Worm (Caenorhabditis elegans) whole organism, young adult: ENCODE data around the gene fask-1.

ENCODE experiments used
- B0035.1 ChIP-seq: sonication (generic microtip); optimal IDR thresholded peaks from 2 replicates; lab custom pipeline; 2016; ENCODE audit warnings: missing genetic modification characterization, mild to moderate bottlenecking, missing compliant biosample characterization, missing genotype, missing genetic modification reagents
- B0336.3 ChIP-seq: fragments of 200-800 bp; sonication (Bioruptor generic); IDR thresholded peaks from 2 replicates; pipeline ENCODE4 v1.3.6; 2022; ENCODE audit warnings: missing genetic modification characterization, missing compliant biosample characterization
- C06A6.2 ChIP-seq: fragments of 200-800 bp; sonication (Bioruptor generic); conservative IDR thresholded peaks from 2 replicates; pipeline ENCODE4 v1.3.6; 2022; ENCODE audit warnings: missing genetic modification characterization, missing compliant biosample characterization
- F10E7.11 ChIP-seq: sonication (generic microtip); optimal IDR thresholded peaks from 2 replicates; lab custom pipeline; 2017; ENCODE audit warnings: mild to moderate bottlenecking, missing genetic modification characterization, moderate library complexity, missing compliant biosample characterization
- F22D6.2 ChIP-seq: sonication (generic microtip); optimal IDR thresholded peaks from 2 replicates; lab custom pipeline; 2016; ENCODE audit warnings: mild to moderate bottlenecking, missing genetic modification characterization, missing compliant biosample characterization
- F39B2.1 ChIP-seq: fragments of 200-800 bp; sonication (Bioruptor generic); IDR thresholded peaks from 2 replicates; pipeline ENCODE4 v1.3.6; 2022; ENCODE audit warnings: missing genetic modification reagents, missing genetic modification characterization, missing compliant biosample characterization
- F49E8.2 ChIP-seq: sonication (generic microtip); optimal IDR thresholded peaks from 3 replicates; lab custom pipeline; 2017; ENCODE audit warnings: missing genetic modification characterization, mild to moderate bottlenecking, missing compliant biosample characterization, antibody characterized with exemption, moderate library complexity; ENCODE audit not compliant: insufficient read depth
- F57C9.4 ChIP-seq: sonication (generic microtip); optimal IDR thresholded peaks from 2 replicates; lab custom pipeline; 2017; ENCODE audit warnings: mild to moderate bottlenecking, missing genetic modification characterization, missing compliant biosample characterization
- T26A5.8 ChIP-seq: sonication (generic microtip); optimal IDR thresholded peaks from 2 replicates; lab custom pipeline; 2016; ENCODE audit warnings: missing genetic modification characterization, missing compliant biosample characterization
- Y53F4B.3 ChIP-seq: fragments of 200-800 bp; sonication (Bioruptor generic); IDR thresholded peaks from 2 replicates; pipeline ENCODE4 v1.3.6; 2022; ENCODE audit warnings: missing genetic modification reagents, missing genetic modification characterization, missing compliant biosample characterization
- aptf-2 ChIP-seq: fragments of 200-800 bp; sonication (Bioruptor generic); conservative IDR thresholded peaks from 2 replicates; pipeline ENCODE4 v1.3.6; 2022; ENCODE audit warnings: missing genetic modification reagents, missing genetic modification characterization, missing compliant biosample characterization
- athp-1 ChIP-seq: sonication (generic microtip); optimal IDR thresholded peaks from 2 replicates; lab custom pipeline; 2017; ENCODE audit warnings: mild to moderate bottlenecking, missing genetic modification characterization, missing compliant biosample characterization
- attf-6 ChIP-seq: fragments of 200-800 bp; sonication (Bioruptor generic); IDR thresholded peaks from 2 replicates; pipeline ENCODE4 v1.3.6; 2022; ENCODE audit warnings: missing genetic modification reagents, missing genetic modification characterization, missing compliant biosample characterization
- ccch-3 ChIP-seq: fragments of 200-800 bp; sonication (Bioruptor generic); optimal IDR thresholded peaks from 2 replicates; lab custom pipeline; 2018; ENCODE audit warnings: mild to moderate bottlenecking, missing genetic modification characterization, missing compliant biosample characterization
- ceh-100 ChIP-seq: fragments of 200-800 bp; sonication (Bioruptor generic); IDR thresholded peaks from 2 replicates; pipeline ENCODE4 v1.3.6; 2022; ENCODE audit warnings: missing genetic modification reagents, missing genetic modification characterization, missing compliant biosample characterization
- ceh-91 ChIP-seq: fragments of 200-800 bp; sonication (Bioruptor generic); IDR thresholded peaks from 2 replicates; pipeline ENCODE4 v1.3.6; 2022; ENCODE audit warnings: missing genetic modification reagents, missing genetic modification characterization, missing compliant biosample characterization
- chd-7 ChIP-seq: sonication (generic microtip); optimal IDR thresholded peaks from 2 replicates; lab custom pipeline; 2016; ENCODE audit warnings: mild to moderate bottlenecking, missing genetic modification characterization, moderate library complexity, missing compliant biosample characterization
- die-1 ChIP-seq: sonication (generic microtip); optimal IDR thresholded peaks from 2 replicates; lab custom pipeline; 2016; ENCODE audit warnings: missing genotype, mild to moderate bottlenecking, missing genetic modification characterization, missing compliant biosample characterization
- dox-1 ChIP-seq: fragments of 200-800 bp; sonication (Bioruptor generic); IDR thresholded peaks from 2 replicates; pipeline ENCODE4 v1.3.6; 2022; ENCODE audit warnings: missing genetic modification reagents, missing genetic modification characterization, missing compliant biosample characterization
- dpff-1 ChIP-seq: sonication (generic microtip); optimal IDR thresholded peaks from 2 replicates; lab custom pipeline; 2017; ENCODE audit warnings: mild to moderate bottlenecking, missing genetic modification characterization, missing compliant biosample characterization
- egl-44 ChIP-seq: fragments of 200-800 bp; sonication (Bioruptor generic); IDR thresholded peaks from 2 replicates; pipeline ENCODE4 v1.3.6; 2022; ENCODE audit warnings: missing genetic modification reagents, missing genetic modification characterization, missing compliant biosample characterization
- him-1 ChIP-seq: sonication (generic microtip); optimal IDR thresholded peaks from 2 replicates; lab custom pipeline; 2016; ENCODE audit warnings: missing genotype, missing genetic modification reagents, missing genetic modification characterization, missing compliant biosample characterization
- hsf-1 ChIP-seq: fragments of 200-800 bp; sonication (Bioruptor generic); IDR thresholded peaks from 2 replicates; pipeline ENCODE4 v1.3.6; 2022; ENCODE audit warnings: missing genetic modification reagents, missing genetic modification characterization, missing compliant biosample characterization
- lag-1 ChIP-seq: fragments of 200-800 bp; sonication (Bioruptor generic); IDR thresholded peaks from 2 replicates; pipeline ENCODE4 v1.3.6; 2022; ENCODE audit warnings: missing genetic modification reagents, missing genetic modification characterization, missing compliant biosample characterization
- let-526 ChIP-seq: fragments of 200-800 bp; sonication (Bioruptor generic); IDR thresholded peaks from 2 replicates; pipeline ENCODE4 v1.3.6; 2022; ENCODE audit warnings: missing genetic modification reagents, missing genetic modification characterization, missing compliant biosample characterization
- lin-54 ChIP-seq: fragments of 200-800 bp; sonication (Bioruptor generic); optimal IDR thresholded peaks from 2 replicates; lab custom pipeline; 2018; ENCODE audit warnings: mild to moderate bottlenecking, missing genetic modification characterization, missing compliant biosample characterization
- mxl-1 ChIP-seq: sonication (generic microtip); optimal IDR thresholded peaks from 2 replicates; lab custom pipeline; 2016; ENCODE audit warnings: missing genetic modification characterization, missing compliant biosample characterization
- nfya-1 ChIP-seq: sonication (generic microtip); optimal IDR thresholded peaks from 2 replicates; lab custom pipeline; 2017; ENCODE audit warnings: antibody characterized with exemption, missing compliant biosample characterization, missing genetic modification characterization, borderline replicate concordance; ENCODE audit not compliant: insufficient read depth
- nhr-27 ChIP-seq: fragments of 200-800 bp; sonication (Bioruptor generic); optimal IDR thresholded peaks from 2 replicates; lab custom pipeline; 2018; ENCODE audit warnings: mild to moderate bottlenecking, missing genetic modification characterization, moderate library complexity, missing compliant biosample characterization
- nhr-80 ChIP-seq: sonication (generic microtip); optimal IDR thresholded peaks from 2 replicates; lab custom pipeline; 2016; ENCODE audit warnings: missing genetic modification characterization, missing compliant biosample characterization
- nhr-90 ChIP-seq: sonication (generic microtip); optimal IDR thresholded peaks from 2 replicates; lab custom pipeline; 2016; ENCODE audit warnings: missing genotype, mild to moderate bottlenecking, missing genetic modification characterization, missing compliant biosample characterization
- pbrm-1 ChIP-seq: fragments of 200-800 bp; sonication (Bioruptor generic); IDR thresholded peaks from 2 replicates; pipeline ENCODE4 v1.3.6; 2022; ENCODE audit warnings: missing genetic modification reagents, missing genetic modification characterization, missing compliant biosample characterization
- pha-4 ChIP-seq: fragments of 150-350 bp; sonication (generic microtip); optimal IDR thresholded peaks from 2 replicates; lab custom pipeline; 2014; ENCODE audit warnings: missing biosample characterization, missing genetic modification reagents, missing genetic modification characterization
- sea-2 ChIP-seq: fragments of 200-800 bp; sonication (Bioruptor generic); IDR thresholded peaks from 2 replicates; pipeline ENCODE4 v1.3.6; 2022; ENCODE audit warnings: missing genetic modification characterization, missing compliant biosample characterization
- snpc-3.4 ChIP-seq: sonication (generic microtip); optimal IDR thresholded peaks from 2 replicates; lab custom pipeline; 2017; ENCODE audit warnings: missing genetic modification characterization, mild to moderate bottlenecking, missing compliant biosample characterization, antibody characterized with exemption, moderate library complexity, missing genotype, missing genetic modification reagents
- somi-1 ChIP-seq: fragments of 200-800 bp; sonication (Bioruptor generic); optimal IDR thresholded peaks from 2 replicates; lab custom pipeline; 2018; ENCODE audit warnings: mild to moderate bottlenecking, missing genetic modification characterization, missing compliant biosample characterization
- unc-130 ChIP-seq: sonication (generic microtip); optimal IDR thresholded peaks from 2 replicates; lab custom pipeline; 2016; ENCODE audit warnings: missing genetic modification reagents, missing genetic modification characterization, missing compliant biosample characterization
- xnd-1 ChIP-seq: sonication (generic microtip); optimal IDR thresholded peaks from 2 replicates; lab custom pipeline; 2016; ENCODE audit warnings: missing genotype, missing genetic modification reagents, missing genetic modification characterization, missing compliant biosample characterization
- zfh-2 ChIP-seq: fragments of 200-800 bp; sonication (Bioruptor generic); conservative IDR thresholded peaks from 2 replicates; pipeline ENCODE4 v1.3.6; 2022; ENCODE audit warnings: missing genetic modification reagents, missing genetic modification characterization, missing compliant biosample characterization
- ztf-18 ChIP-seq: sonication (generic microtip); optimal IDR thresholded peaks from 2 replicates; lab custom pipeline; 2016; ENCODE audit warnings: missing genotype, mild to moderate bottlenecking, missing genetic modification characterization, missing compliant biosample characterization
- ztf-25 ChIP-seq: fragments of 200-800 bp; sonication (Bioruptor generic); IDR thresholded peaks from 2 replicates; pipeline ENCODE4 v1.3.6; 2022; ENCODE audit warnings: missing genetic modification reagents, missing genetic modification characterization, missing compliant biosample characterization
- ztf-6 ChIP-seq: fragments of 200-800 bp; sonication (Bioruptor generic); IDR thresholded peaks from 2 replicates; pipeline ENCODE4 v1.3.6; 2022; ENCODE audit warnings: missing genetic modification reagents, missing genetic modification characterization, missing compliant biosample characterization

The fask-1 gene

DNA sequence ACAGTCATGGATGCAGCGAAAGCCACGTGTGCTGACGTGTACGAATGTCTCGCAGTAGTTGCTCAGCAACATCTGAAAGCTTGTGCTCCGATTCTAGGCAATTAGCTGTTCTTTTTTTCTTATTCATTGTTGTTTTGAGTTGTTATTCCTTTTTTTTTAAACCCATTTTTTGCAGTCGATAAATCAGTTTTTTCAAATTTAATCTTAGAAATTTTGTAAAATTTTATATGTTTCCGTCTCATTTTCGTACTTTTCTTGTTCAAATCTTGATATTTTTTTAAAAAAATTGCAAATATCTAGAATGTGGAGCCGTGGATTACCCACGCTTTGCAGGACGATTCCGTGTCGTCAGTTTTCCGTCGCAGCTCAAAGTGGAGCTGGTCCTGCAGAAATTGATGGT is at the start of gene fask-1:
Gene fask-1, plus strand, starts transcription at position 301 of the 400 bp plus-strand sequence.
- TF ChIP-seq sea-2 (GFP tag; lab: Robert Waterston, UW) (no peak), dpff-1 (no peak), mxl-1 (tag; lab: Kevin White, UChicago) (no peak), F39B2.1 (no peak), B0035.1 (tag; lab: Kevin White, UChicago) (no peak), nhr-27 (tag; lab: Kevin White, UChicago) (no peak), attf-6 (GFP tag; lab: Robert Waterston, UW) (no peak)

DNA sequence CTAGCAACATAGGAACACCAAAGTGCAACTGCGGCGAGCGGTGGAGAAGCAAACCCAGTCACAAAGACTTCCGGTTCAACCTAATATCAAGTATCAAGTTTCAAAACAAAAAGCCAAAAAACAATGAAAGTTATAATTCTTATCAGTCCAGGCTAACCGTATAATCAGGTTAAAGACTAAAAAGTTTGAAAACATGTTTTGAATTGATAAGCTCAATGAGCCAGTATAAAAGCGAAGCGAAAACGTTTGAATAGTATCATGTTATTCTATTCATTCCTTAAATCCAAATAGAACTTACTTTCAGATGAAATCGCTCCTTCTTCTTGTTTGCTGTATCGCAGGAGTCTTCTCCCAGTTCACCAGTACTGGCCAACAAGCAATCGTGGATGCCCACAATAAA is 49.4 kb upstream of the fask-1 start, which contains the start of gene scl-11:
Gene scl-11, plus strand, starts transcription at position 301 of the 400 bp plus-strand sequence.
- TF ChIP-seq snpc-3.4 = no peak
- TF ChIP-seq B0035.1 (tag; lab: Kevin White, UChicago) = no peak
- no peak for TF ChIP-seq unc-130 (GFP tag; lab: Kevin White, UChicago)
- no peak for TF ChIP-seq athp-1
- TF ChIP-seq ztf-6 (GFP tag; lab: Robert Waterston, UW) = no peak
- no peak for TF ChIP-seq C06A6.2 (GFP tag; lab: Robert Waterston, UW)
- TF ChIP-seq F22D6.2 = no peak
- TF ChIP-seq mxl-1 (tag; lab: Kevin White, UChicago) = no peak

DNA sequence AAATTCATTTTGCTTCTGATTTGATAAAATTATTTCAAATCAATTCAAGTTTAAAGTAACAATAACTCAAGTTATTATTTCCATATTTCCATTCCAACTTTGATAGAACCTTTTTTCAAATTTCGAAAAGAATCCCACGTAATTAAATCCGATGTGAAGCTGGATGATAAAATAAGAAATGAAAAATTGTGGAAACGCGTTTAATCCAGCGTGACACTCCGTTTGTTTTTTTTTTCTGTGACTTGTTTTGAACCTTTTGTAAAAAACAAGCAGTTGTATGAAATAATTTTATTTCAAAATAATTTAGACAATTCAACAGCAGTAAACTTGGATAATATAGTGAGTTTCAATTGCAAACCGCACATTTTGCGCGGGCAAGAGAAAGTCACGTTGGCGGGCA is 47.9 kb upstream of the fask-1 start, which contains the start of gene F49E11.7:
Gene F49E11.7, plus strand, starts transcription at position 301 of the 400 bp plus-strand sequence.
- TF ChIP-seq pha-4 (tag; lab: Kevin White, UChicago) (no peak), ceh-91 (no peak), T26A5.8 (tag; lab: Kevin White, UChicago) (no peak), F49E8.2 (no peak), pbrm-1 (GFP tag; lab: Robert Waterston, UW) (no peak), xnd-1 (tag; lab: Kevin White, UChicago) (no peak), let-526 (no peak), dpff-1 (no peak), ceh-100 (no peak), egl-44 (GFP tag; lab: Robert Waterston, UW) (no peak), F39B2.1 (no peak), ztf-25 (GFP tag; lab: Robert Waterston, UW) (no peak), him-1 (tag; lab: Kevin White, UChicago) (no peak), lin-54 (GFP tag; lab: Kevin White, UChicago) (no peak), ccch-3 (GFP tag; lab: Kevin White, UChicago) (no peak)

DNA sequence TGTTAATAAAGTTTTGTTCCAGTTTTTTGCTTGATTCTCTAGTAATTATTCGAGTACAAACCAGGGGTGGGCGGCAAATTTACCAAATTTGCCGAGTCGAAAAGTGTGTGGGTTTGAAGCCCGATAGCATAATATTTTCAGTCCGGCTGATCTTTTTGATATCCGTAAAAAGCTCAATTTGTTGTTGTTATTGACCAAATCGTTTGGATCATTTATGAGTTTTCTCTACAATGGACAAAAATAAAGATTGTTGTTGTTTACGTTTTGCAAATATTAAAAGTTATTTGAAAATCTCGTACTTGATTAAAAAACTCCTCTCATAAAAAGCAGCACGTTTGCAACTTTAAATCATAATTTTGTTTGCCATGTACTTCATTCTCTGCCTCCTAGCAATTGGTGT is 44.5 kb upstream of the fask-1 start, which contains the start of gene scl-1:
Gene scl-1, plus strand, starts transcription at position 301 of the 400 bp plus-strand sequence.
- TF ChIP-seq F57C9.4 (tag; lab: Kevin White, UChicago) (no peak), let-526 (no peak), somi-1 (no peak), zfh-2 (GFP tag; lab: Robert Waterston, UW) (no peak), F22D6.2 (no peak), attf-6 (GFP tag; lab: Robert Waterston, UW) (no peak), Y53F4B.3 (GFP tag; lab: Robert Waterston, UW) (no peak), die-1 (no peak), F49E8.2 (no peak), ztf-18 (no peak), hsf-1 (no peak)

DNA sequence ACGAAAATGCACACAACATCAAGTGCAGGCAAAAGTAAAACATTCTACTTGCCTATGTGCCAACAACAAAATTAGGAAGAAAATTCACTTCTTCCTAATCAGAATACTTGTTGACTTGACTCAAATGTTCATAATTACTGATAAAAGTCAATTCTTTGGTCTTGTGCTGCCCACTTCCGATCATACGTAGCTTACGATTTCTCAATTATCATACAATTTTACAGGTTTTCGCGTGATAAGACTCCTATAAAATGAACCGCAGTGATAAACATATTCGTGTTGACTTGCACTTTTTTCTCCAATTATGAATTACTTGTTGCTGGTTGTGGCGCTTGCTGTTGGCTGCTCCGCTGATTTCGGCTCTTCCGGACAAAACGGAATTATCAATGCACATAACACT is 43.1 kb upstream of the fask-1 start, which contains the start of gene scl-2:
Gene scl-2, plus strand, starts transcription at position 293 of the 400 bp plus-strand sequence.
- TF ChIP-seq pha-4 (tag; lab: Kevin White, UChicago) = peak; percentile 74
- no peak for TF ChIP-seq lin-54 (GFP tag; lab: Kevin White, UChicago)
- no peak for TF ChIP-seq F10E7.11 (tag; lab: Kevin White, UChicago)
- peak; percentile 15; the same call in 1 of the 2 replicates for TF ChIP-seq dox-1 (GFP tag; lab: Robert Waterston, UW)
- no peak for TF ChIP-seq aptf-2 (GFP tag; lab: Robert Waterston, UW)
- TF ChIP-seq nhr-80 = peak; percentile 80
- no peak for TF ChIP-seq ceh-100
- TF ChIP-seq chd-7 (tag; lab: Kevin White, UChicago) = no peak
- no peak for TF ChIP-seq B0336.3
- no peak for TF ChIP-seq nfya-1 (tag; lab: Kevin White, UChicago)
- TF ChIP-seq lag-1 (GFP tag; lab: Robert Waterston, UW) = no peak
- no peak for TF ChIP-seq nhr-90 (tag; lab: Kevin White, UChicago)
